Worm (Caenorhabditis elegans) whole organism, early embryonic: Measurements from ENCODE around the gene srh-99.

Experiments
- F13C5.2 ChIP-seq: sonication (generic microtip); optimal IDR thresholded peaks from 2 replicates; lab custom pipeline; 2017; ENCODE audit warnings: mild to moderate bottlenecking, missing genetic modification characterization, inconsistent platforms, missing compliant biosample characterization
- aly-1 ChIP-seq: sonication (generic microtip); optimal IDR thresholded peaks from 2 replicates; lab custom pipeline; 2016; ENCODE audit warnings: missing genetic modification characterization, missing compliant biosample characterization
- ama-1 ChIP-seq: fragments of 150-350 bp; optimal IDR thresholded peaks from 2 replicates; lab custom pipeline; 2014
- ceh-13 ChIP-seq: fragments of 200-800 bp; sonication (Bioruptor generic); optimal IDR thresholded peaks from 2 replicates; lab custom pipeline; 2018; ENCODE audit warnings: mild to moderate bottlenecking, missing genetic modification characterization, missing compliant biosample characterization
- flt-1 ChIP-seq: fragments of 200-800 bp; sonication (Bioruptor generic); IDR thresholded peaks from 2 replicates; pipeline ENCODE4 v1.3.6; 2022; ENCODE audit warnings: missing genetic modification characterization, missing compliant biosample characterization
- hmbx-1 ChIP-seq: sonication (generic microtip); optimal IDR thresholded peaks from 2 replicates; lab custom pipeline; 2016; ENCODE audit warnings: mild to moderate bottlenecking, missing genetic modification characterization, missing compliant biosample characterization
- hmg-4 ChIP-seq: fragments of 200-800 bp; sonication (Bioruptor generic); optimal IDR thresholded peaks from 2 replicates; lab custom pipeline; 2018; ENCODE audit warnings: mild to moderate bottlenecking, missing genetic modification characterization, missing compliant biosample characterization
- hnd-1 ChIP-seq: sonication (generic microtip); optimal IDR thresholded peaks from 2 replicates; lab custom pipeline; 2016; ENCODE audit warnings: missing genetic modification characterization, missing compliant biosample characterization
- pes-1 ChIP-seq: fragments of 200-800 bp; sonication (Bioruptor generic); IDR thresholded peaks from 2 replicates; pipeline ENCODE4 v1.3.6; 2022; ENCODE audit warnings: missing genetic modification reagents, missing genetic modification characterization, missing compliant biosample characterization
- scrt-1 ChIP-seq: fragments of 200-800 bp; sonication (Bioruptor generic); IDR thresholded peaks from 2 replicates; pipeline ENCODE4 v1.3.6; 2022; ENCODE audit warnings: missing genetic modification characterization, missing compliant biosample characterization
- tbx-37 ChIP-seq: fragments of 200-800 bp; sonication (Bioruptor generic); conservative IDR thresholded peaks from 2 replicates; pipeline ENCODE4 v1.3.6; 2022; ENCODE audit warnings: missing genetic modification reagents, missing genetic modification characterization, missing compliant biosample characterization
- tra-4 ChIP-seq: sonication (generic microtip); optimal IDR thresholded peaks from 2 replicates; lab custom pipeline; 2017; ENCODE audit warnings: missing genetic modification characterization, missing compliant biosample characterization

- TF ChIP-seq ama-1 (no peak), scrt-1 (no peak), flt-1 (no peak), ceh-13 (GFP tag; lab: Kevin White, UChicago) (no peak), tbx-37 (GFP tag; lab: Robert Waterston, UW) (no peak), aly-1 (tag; lab: Kevin White, UChicago) (no peak), hmbx-1 (tag; lab: Kevin White, UChicago) (no peak), pes-1 (GFP tag; lab: Robert Waterston, UW) (no peak), hmg-4 (no peak), tra-4 (tag; lab: Kevin White, UChicago) (no peak), F13C5.2 (tag; lab: Kevin White, UChicago) (no peak), hnd-1 (no peak)
Measured at ce11 chrII:3682770-3683234, 33.6 kb downstream of the srh-99 start, which contains the start of gene F19B10.1.
